Fruit fly (Drosophila melanogaster): ENCODE data around the gene wtrw.

- TF ChIP-seq usp (GFP tag; optimal IDR thresholded peaks at IDR 0.05) (no peak), psq (optimal IDR thresholded peaks at IDR 0.05) (no peak), pan (optimal IDR thresholded peaks at IDR 0.05) (no peak), Dll (optimal IDR thresholded peaks at IDR 0.05) (no peak), CG8478 (optimal IDR thresholded peaks at IDR 0.05) (no peak), EcR (GFP tag; optimal IDR thresholded peaks at IDR 0.05) (no peak)
These were observed 1.3 kb downstream of the wtrw start for dm6 chr3R:7892246-7893000.
